Fruit fly (Drosophila melanogaster): ENCODE data around the gene CG16734.

CG16734 gene

dm6 chr3R:9254798-9255197 lies at the start of gene CG16734:
Gene CG16734 (plus strand): TSS chr3R:9255052.
- TF ChIP-seq Myc (optimal IDR thresholded peaks at IDR 0.05): no peak
- no peak for TF ChIP-seq insv (optimal IDR thresholded peaks at IDR 0.05)
- no peak for TF ChIP-seq psq (optimal IDR thresholded peaks at IDR 0.05)
- no peak for TF ChIP-seq Sin3A (optimal IDR thresholded peaks at IDR 0.05)

DNA sequence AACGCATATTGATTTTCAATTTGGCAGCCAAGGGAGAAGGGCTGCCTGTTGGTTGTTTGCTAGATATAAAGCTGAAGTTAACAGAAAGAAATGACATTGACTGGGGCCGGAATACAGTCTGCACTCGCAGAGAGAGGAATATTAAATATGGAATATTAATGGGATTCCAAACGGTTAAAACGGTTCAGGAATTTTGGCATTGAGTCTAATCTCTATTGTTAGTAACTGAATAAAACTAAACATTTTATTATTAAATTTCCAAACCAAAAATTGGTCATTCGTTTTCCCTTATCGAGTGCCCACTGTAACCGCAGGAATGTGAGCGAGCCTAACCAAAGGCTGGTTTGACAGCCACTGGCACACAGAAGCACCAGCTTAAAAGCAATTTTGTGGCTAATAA lies 41.8 kb upstream of the CG16734 start:
- TF ChIP-seq Sin3A (optimal IDR thresholded peaks at IDR 0.05): no peak
- TF ChIP-seq Myc (optimal IDR thresholded peaks at IDR 0.05): no peak
- no peak for TF ChIP-seq ttk (optimal IDR thresholded peaks at IDR 0.05)
- TF ChIP-seq h (optimal IDR thresholded peaks at IDR 0.05): no peak
- TF ChIP-seq insv (optimal IDR thresholded peaks at IDR 0.05): no peak
- TF ChIP-seq psq (optimal IDR thresholded peaks at IDR 0.05): no peak

dm6 chr3R:9214235-9214634 lies 40.6 kb upstream of the CG16734 start:
- TF ChIP-seq Sin3A (optimal IDR thresholded peaks at IDR 0.05): no peak
- no peak for TF ChIP-seq Myc (optimal IDR thresholded peaks at IDR 0.05)
- TF ChIP-seq ttk (optimal IDR thresholded peaks at IDR 0.05): no peak
- TF ChIP-seq insv (optimal IDR thresholded peaks at IDR 0.05): no peak
- TF ChIP-seq psq (optimal IDR thresholded peaks at IDR 0.05): no peak
- no peak for TF ChIP-seq h (optimal IDR thresholded peaks at IDR 0.05)

DNA sequence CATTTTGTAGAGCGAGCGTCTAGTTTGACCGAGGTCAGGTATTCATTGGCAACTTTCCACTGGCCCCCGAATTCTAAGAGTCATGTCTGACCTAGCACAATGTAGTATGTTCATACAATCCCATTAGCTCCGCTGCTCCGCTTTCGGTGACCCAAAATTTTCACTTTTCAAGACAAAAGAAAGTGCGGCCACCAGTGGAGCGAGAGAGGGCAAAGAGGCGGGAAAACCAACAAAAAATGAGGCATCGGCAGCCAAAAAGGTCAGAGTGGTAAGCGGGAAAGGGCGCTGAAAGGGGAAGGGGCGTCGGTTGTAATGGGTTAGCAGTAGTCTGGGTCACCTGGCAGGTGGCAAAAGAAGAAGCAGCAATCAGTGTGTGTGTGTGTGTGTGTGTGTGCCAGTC lies 39.3 kb upstream of the CG16734 start:
- TF ChIP-seq psq (optimal IDR thresholded peaks at IDR 0.05) (no peak), ttk (optimal IDR thresholded peaks at IDR 0.05) (no peak), Myc (optimal IDR thresholded peaks at IDR 0.05) (no peak), insv (optimal IDR thresholded peaks at IDR 0.05) (no peak), Sin3A (optimal IDR thresholded peaks at IDR 0.05) (no peak), h (optimal IDR thresholded peaks at IDR 0.05) (no peak)

DNA sequence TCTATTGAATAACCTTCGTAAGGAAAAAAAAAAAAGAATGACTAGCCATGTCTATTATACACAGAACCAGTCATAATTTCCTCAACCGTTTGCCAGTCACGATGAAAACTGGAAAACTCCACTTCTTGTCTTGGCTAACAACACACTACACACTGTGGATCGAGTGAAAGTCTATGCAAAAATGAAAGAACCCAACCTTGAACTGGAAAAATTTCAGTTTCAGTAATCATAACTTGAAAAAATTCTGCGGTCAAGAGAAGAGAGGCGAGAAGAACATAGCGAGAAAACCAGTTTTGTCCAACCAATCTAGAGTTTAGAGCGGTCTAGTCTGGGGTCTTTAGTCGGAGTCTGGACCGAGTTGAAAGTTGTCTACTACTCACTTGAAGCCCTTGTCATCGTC lies 37.2 kb upstream of the CG16734 start:
- no peak for TF ChIP-seq ttk (optimal IDR thresholded peaks at IDR 0.05)
- TF ChIP-seq insv (optimal IDR thresholded peaks at IDR 0.05): no peak
- TF ChIP-seq Sin3A (optimal IDR thresholded peaks at IDR 0.05): no peak
- no peak for TF ChIP-seq h (optimal IDR thresholded peaks at IDR 0.05)
- TF ChIP-seq psq (optimal IDR thresholded peaks at IDR 0.05): no peak
- no peak for TF ChIP-seq Myc (optimal IDR thresholded peaks at IDR 0.05)

dm6 chr3R:9220064-9220864 lies 34.6 kb upstream of the CG16734 start:
- TF ChIP-seq psq (optimal IDR thresholded peaks at IDR 0.05) (no peak), Sin3A (optimal IDR thresholded peaks at IDR 0.05) (no peak), insv (optimal IDR thresholded peaks at IDR 0.05) (no peak), h (optimal IDR thresholded peaks at IDR 0.05) (no peak), Myc (optimal IDR thresholded peaks at IDR 0.05) (no peak), ttk (optimal IDR thresholded peaks at IDR 0.05) (no peak)

DNA sequence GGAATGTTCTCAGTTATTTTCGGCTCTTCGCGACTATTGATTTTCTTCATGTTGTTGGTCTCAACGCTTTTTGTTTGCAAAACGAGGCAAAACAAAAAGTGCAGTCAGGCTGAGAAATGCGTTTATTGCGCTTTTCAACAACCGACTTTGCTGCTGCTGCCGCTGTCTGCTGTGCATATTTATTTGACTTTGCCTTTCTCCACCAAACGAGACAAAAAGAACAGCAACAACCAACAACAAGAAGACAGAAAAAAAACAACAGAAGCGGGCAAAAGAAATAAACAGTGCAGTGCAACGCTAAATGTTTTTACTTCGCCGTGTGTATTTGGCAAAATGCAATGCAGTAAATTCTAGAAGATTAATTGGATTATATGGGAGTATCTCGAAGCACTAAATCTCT lies 32.5 kb upstream of the CG16734 start:
- TF ChIP-seq ttk (optimal IDR thresholded peaks at IDR 0.05) (no peak), Sin3A (optimal IDR thresholded peaks at IDR 0.05) (no peak), insv (optimal IDR thresholded peaks at IDR 0.05) (no peak), h (optimal IDR thresholded peaks at IDR 0.05) (no peak), Myc (optimal IDR thresholded peaks at IDR 0.05) (no peak), psq (optimal IDR thresholded peaks at IDR 0.05) (no peak)

DNA sequence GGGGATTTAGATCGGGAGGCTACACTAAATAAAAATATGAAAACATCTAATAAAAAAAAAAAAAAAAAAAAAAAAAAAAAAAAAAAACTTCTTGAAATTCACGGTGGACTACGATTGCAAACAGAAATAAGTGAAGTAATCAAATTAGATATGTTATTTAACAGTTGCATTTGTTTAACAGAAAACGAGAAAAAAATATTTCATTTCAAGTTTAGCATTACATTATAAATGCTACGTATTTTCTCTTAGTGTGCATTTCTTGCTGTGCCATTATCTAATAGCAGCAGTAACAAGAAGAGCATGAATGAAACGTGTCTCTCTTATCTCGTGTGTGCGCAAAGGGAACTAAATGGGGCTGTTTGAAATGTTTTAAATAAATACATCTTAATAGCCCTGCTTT lies 30.0 kb upstream of the CG16734 start:
- no peak for TF ChIP-seq Sin3A (optimal IDR thresholded peaks at IDR 0.05)
- no peak for TF ChIP-seq psq (optimal IDR thresholded peaks at IDR 0.05)
- TF ChIP-seq h (optimal IDR thresholded peaks at IDR 0.05): no peak
- TF ChIP-seq ttk (optimal IDR thresholded peaks at IDR 0.05): no peak
- no peak for TF ChIP-seq Myc (optimal IDR thresholded peaks at IDR 0.05)
- TF ChIP-seq insv (optimal IDR thresholded peaks at IDR 0.05): no peak

DNA sequence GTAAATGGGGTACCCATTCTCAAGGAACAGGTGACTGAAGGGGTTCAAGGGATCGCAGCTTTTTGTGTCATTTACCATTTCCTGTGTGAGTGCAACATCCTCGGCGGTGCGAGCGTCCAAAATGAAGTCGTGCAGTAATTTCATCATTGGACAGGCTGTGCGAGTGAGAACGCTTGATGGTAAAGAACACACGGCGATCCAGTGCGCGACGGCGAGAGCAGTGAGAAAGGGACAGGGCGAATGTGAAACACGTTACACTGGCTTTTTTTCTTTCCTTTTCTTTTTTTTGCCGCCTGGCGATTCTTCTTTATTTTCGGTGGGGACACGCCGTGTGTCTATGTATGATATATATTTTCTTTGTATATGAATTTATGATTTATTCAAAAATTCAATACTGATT lies 28.7 kb upstream of the CG16734 start:
- TF ChIP-seq h (optimal IDR thresholded peaks at IDR 0.05): no peak
- TF ChIP-seq Sin3A (optimal IDR thresholded peaks at IDR 0.05): no peak
- no peak for TF ChIP-seq psq (optimal IDR thresholded peaks at IDR 0.05)
- TF ChIP-seq ttk (optimal IDR thresholded peaks at IDR 0.05): no peak
- TF ChIP-seq insv (optimal IDR thresholded peaks at IDR 0.05): no peak
- TF ChIP-seq Myc (optimal IDR thresholded peaks at IDR 0.05): no peak

- TF ChIP-seq Sin3A (optimal IDR thresholded peaks at IDR 0.05): no peak
- TF ChIP-seq ttk (optimal IDR thresholded peaks at IDR 0.05): no peak
- TF ChIP-seq psq (optimal IDR thresholded peaks at IDR 0.05): no peak
Measured at dm6 chr3R:9226701-9227313, 28.0 kb upstream of the CG16734 start.

DNA sequence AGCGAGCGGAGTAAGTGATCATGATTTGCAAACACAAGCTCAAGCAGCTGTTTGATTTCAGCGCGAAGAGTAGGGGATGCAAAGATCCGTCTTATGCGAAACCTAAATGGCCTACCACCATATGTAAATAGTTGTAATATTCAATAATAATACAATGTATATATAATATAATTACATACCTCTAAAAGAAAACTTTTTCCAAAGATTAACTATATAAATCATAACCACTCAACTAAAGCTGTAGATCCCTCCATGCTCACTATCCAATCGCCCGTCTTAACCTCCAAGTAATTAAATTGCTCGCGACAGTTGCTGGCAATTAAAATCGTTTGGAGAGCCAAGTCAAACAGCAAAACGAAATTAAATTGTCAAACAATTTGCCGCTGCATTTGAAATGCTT lies 27.5 kb upstream of the CG16734 start:
- TF ChIP-seq ttk (optimal IDR thresholded peaks at IDR 0.05) (no peak), Sin3A (optimal IDR thresholded peaks at IDR 0.05) (no peak), Myc (optimal IDR thresholded peaks at IDR 0.05) (no peak), h (optimal IDR thresholded peaks at IDR 0.05) (no peak), insv (optimal IDR thresholded peaks at IDR 0.05) (no peak), psq (optimal IDR thresholded peaks at IDR 0.05) (no peak)

DNA sequence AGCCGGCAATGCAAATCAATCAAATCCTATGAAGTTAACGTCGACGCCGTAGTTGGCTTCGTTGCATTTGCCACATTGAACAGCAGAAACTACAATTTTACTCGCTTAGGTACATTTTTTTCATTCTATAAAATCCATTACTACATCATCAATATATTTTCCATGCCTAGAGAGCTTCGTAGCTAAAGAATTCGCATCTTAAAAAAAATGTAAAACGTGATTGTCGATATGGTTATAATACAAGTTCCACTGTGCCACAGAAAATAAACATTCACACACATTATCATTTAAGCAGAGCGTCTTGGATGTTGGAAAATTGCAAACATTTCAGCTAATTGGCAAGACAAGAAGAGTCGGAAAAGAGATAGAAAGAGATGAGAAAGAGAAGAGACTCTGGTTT lies 26.9 kb upstream of the CG16734 start:
- no peak for TF ChIP-seq h (optimal IDR thresholded peaks at IDR 0.05)
- no peak for TF ChIP-seq insv (optimal IDR thresholded peaks at IDR 0.05)
- no peak for TF ChIP-seq Myc (optimal IDR thresholded peaks at IDR 0.05)
- no peak for TF ChIP-seq psq (optimal IDR thresholded peaks at IDR 0.05)
- no peak for TF ChIP-seq Sin3A (optimal IDR thresholded peaks at IDR 0.05)
- TF ChIP-seq ttk (optimal IDR thresholded peaks at IDR 0.05): no peak
